Worm (Caenorhabditis elegans): Measurements from ENCODE around the gene fmi-1.

Gene fmi-1

DNA sequence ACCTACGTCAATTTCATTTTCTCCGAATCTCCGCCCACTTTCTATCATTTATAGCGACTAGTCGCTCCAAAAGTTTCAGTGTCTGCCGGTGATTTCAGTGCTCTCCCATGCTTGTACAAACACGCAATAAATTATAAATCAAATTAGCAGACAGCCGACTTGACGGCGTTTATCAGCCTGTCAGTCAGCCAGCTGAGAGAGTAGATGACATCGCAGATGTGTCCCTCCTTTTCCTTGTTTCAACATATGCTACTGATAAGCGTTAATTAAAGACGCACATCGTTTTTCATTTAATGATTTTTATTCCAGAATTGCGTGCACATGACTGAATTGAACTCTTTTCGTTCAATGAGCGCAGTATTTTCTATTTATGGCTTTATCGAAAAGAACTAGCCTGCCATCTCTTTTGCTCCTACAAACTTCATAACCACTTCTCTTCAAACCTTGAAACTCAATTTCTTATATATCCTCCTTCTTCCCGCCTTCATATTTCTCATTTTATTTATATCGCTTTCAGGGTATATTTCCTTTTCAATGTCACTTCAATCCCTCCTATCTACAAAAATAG is 24.4 kb downstream of the fmi-1 start, which contains the start of gene lap-2 (continued):
- TF ChIP-seq ztf-6 (GFP tag; IDR thresholded peaks at IDR 0.05) = no peak
- peak; percentile 62; the same call in 1 of the 2 replicates for TF ChIP-seq nfyb-1 (GFP tag; IDR thresholded peaks at IDR 0.05)
- no peak for TF ChIP-seq repo-1 (tag; optimal IDR thresholded peaks at IDR 0.05)
- TF ChIP-seq cebp-1 (GFP tag; IDR thresholded peaks at IDR 0.05) = peak; percentile 51; the same call in 1 of the 2 replicates
- peak; percentile 67 for TF ChIP-seq cebp-1 (tag; optimal IDR thresholded peaks at IDR 0.05)
- peak; percentile 64 for TF ChIP-seq ets-4 (GFP tag; optimal IDR thresholded peaks at IDR 0.05)
- TF ChIP-seq Y95B8A.8 (GFP tag; IDR thresholded peaks at IDR 0.05) = 0 out of 2 replicates have a peak, but pooled peaks have one; percentile 29
- TF ChIP-seq hlh-12 (tag; optimal IDR thresholded peaks at IDR 0.05) = no peak
- no peak for TF ChIP-seq snpc-1.3 (tag; optimal IDR thresholded peaks at IDR 0.05; ENCODE audit: insufficient read depth)
- TF ChIP-seq ZK185.1 (tag; optimal IDR thresholded peaks at IDR 0.05; ENCODE audit: poor library complexity, severe bottlenecking) = peak; percentile 46
- TF ChIP-seq let-607 (tag; optimal IDR thresholded peaks at IDR 0.05) = peak; percentile 48 to 52
- TF ChIP-seq ceh-58 (GFP tag; IDR thresholded peaks at IDR 0.05) = no peak
- TF ChIP-seq lsl-1 (GFP tag; optimal IDR thresholded peaks at IDR 0.05) = peak; percentile 16
- TF ChIP-seq fkh-3 (tag; optimal IDR thresholded peaks at IDR 0.05) = no peak
- peak; percentile 90 for TF ChIP-seq unc-62 (GFP tag; optimal IDR thresholded peaks at IDR 0.05)
- TF ChIP-seq mcd-1 (GFP tag; IDR thresholded peaks at IDR 0.05) = 0 out of 2 replicates have a peak, but pooled peaks have one; percentile 26
- peak; percentile 42 for TF ChIP-seq tlf-1 (GFP tag; optimal IDR thresholded peaks at IDR 0.05)
- TF ChIP-seq let-526 (GFP tag; IDR thresholded peaks at IDR 0.05) = no peak
- TF ChIP-seq nhr-90 (tag; optimal IDR thresholded peaks at IDR 0.05) = peak; percentile 46
- no peak for TF ChIP-seq tbx-9 (tag; optimal IDR thresholded peaks at IDR 0.05; ENCODE audit: borderline replicate concordance)
- TF ChIP-seq xnd-1 (tag; optimal IDR thresholded peaks at IDR 0.05) = no peak
- no peak for TF ChIP-seq him-1 (tag; optimal IDR thresholded peaks at IDR 0.05)
- no peak for TF ChIP-seq aptf-3 (GFP tag; IDR thresholded peaks at IDR 0.05)
- no peak for TF ChIP-seq tbp1 (GFP tag; optimal IDR thresholded peaks at IDR 0.05)
- TF ChIP-seq madf-3 (GFP tag; IDR thresholded peaks at IDR 0.05) = no peak
- no peak for TF ChIP-seq athp-1 (tag; optimal IDR thresholded peaks at IDR 0.05)
- 0 out of 2 replicates have a peak, but pooled peaks have one; percentile 33 for TF ChIP-seq K11D2.4 (GFP tag; IDR thresholded peaks at IDR 0.05)
- TF ChIP-seq nhr-80 (tag; optimal IDR thresholded peaks at IDR 0.05) = peak; percentile 82
- no peak for TF ChIP-seq unc-130 (GFP tag; optimal IDR thresholded peaks at IDR 0.05)
- TF ChIP-seq ama-1 (optimal IDR thresholded peaks at IDR 0.05) = no peak
- TF ChIP-seq ama-1 (GFP tag; optimal IDR thresholded peaks at IDR 0.05) = no peak
- peak; percentile 52 for TF ChIP-seq dox-1 (GFP tag; IDR thresholded peaks at IDR 0.05)
- no peak for TF ChIP-seq C17E4.6 (GFP tag; IDR thresholded peaks at IDR 0.05)
- TF ChIP-seq ztf-22 (GFP tag; optimal IDR thresholded peaks at IDR 0.05) = peak; percentile 33
- no peak for TF ChIP-seq bed-1 (GFP tag; IDR thresholded peaks at IDR 0.05)
- TF ChIP-seq efl-1 (GFP tag; optimal IDR thresholded peaks at IDR 0.05) = no peak
- no peak for TF ChIP-seq rec-8 (tag; optimal IDR thresholded peaks at IDR 0.05)
- TF ChIP-seq snpc-4 (GFP tag; optimal IDR thresholded peaks at IDR 0.05) = no peak
- TF ChIP-seq snpc-4 (tag; optimal IDR thresholded peaks at IDR 0.05) = peak in 1 of 4 experiments; percentile 26
